Fruit fly (Drosophila melanogaster) whole organism, embryonic: Measurements from ENCODE around the gene CG9586.

Source experiments
- BEAF-32 ChIP-seq: fragments of 200-800 bp; sonication (Bioruptor generic); optimal IDR thresholded peaks from 3 replicates; lab custom pipeline; 2017; ENCODE audit warnings: missing biosample characterization, missing genetic modification characterization, mild to moderate bottlenecking, moderate library complexity, missing genetic modification reagents
- BtbVII ChIP-seq: fragments of 200-800 bp; sonication (Bioruptor generic); optimal IDR thresholded peaks from 3 replicates; lab custom pipeline; 2017; ENCODE audit warnings: missing biosample characterization, mild to moderate bottlenecking, missing genetic modification characterization
- Bteb2 ChIP-seq: fragments of 200-800 bp; sonication (Bioruptor generic); optimal IDR thresholded peaks from 2 replicates; lab custom pipeline; 2016; ENCODE audit warnings: missing biosample characterization, missing genetic modification characterization
- CG13296 ChIP-seq: fragments of 200-800 bp; sonication (Bioruptor generic); optimal IDR thresholded peaks from 3 replicates; lab custom pipeline; 2018; ENCODE audit warnings: missing biosample characterization, mild to moderate bottlenecking, missing genetic modification characterization
- CG14667 ChIP-seq: fragments of 200-800 bp; sonication (Bioruptor generic); IDR thresholded peaks from 2 replicates; pipeline ENCODE4 v1.3.6; 2022; ENCODE audit warnings: missing biosample characterization, missing genetic modification characterization
- CG15269 ChIP-seq: fragments of 200-800 bp; sonication (Bioruptor generic); optimal IDR thresholded peaks from 2 replicates; lab custom pipeline; 2018; ENCODE audit warnings: missing biosample characterization, mild to moderate bottlenecking, missing genetic modification characterization, moderate library complexity
- CG15479 ChIP-seq: fragments of 200-800 bp; sonication (Bioruptor generic); optimal IDR thresholded peaks from 3 replicates; lab custom pipeline; 2019; ENCODE audit warnings: missing biosample characterization, mild to moderate bottlenecking, missing genetic modification characterization, moderate library complexity
- CG15696 ChIP-seq: fragments of 200-800 bp; sonication (Bioruptor generic); optimal IDR thresholded peaks from 2 replicates; lab custom pipeline; 2019; ENCODE audit warnings: missing biosample characterization, mild to moderate bottlenecking, missing genetic modification characterization, moderate library complexity
- CG16813 ChIP-seq: fragments of 200-800 bp; sonication (Bioruptor generic); IDR thresholded peaks from 3 replicates; pipeline ENCODE4 v1.3.6; 2022; ENCODE audit warnings: missing biosample characterization, missing genetic modification characterization; ENCODE audit not compliant: partially characterized antibody
- CG17385 ChIP-seq: fragments of 200-800 bp; sonication (Bioruptor generic); optimal IDR thresholded peaks from 3 replicates; lab custom pipeline; 2018; ENCODE audit warnings: missing biosample characterization, mild to moderate bottlenecking, missing genetic modification characterization
- CG17912 ChIP-seq: fragments of 200-800 bp; sonication (Bioruptor generic); optimal IDR thresholded peaks from 2 replicates; lab custom pipeline; 2018; ENCODE audit warnings: missing biosample characterization, mild to moderate bottlenecking, missing genetic modification characterization
- CG18476 ChIP-seq: fragments of 200-800 bp; sonication (Bioruptor generic); optimal IDR thresholded peaks from 2 replicates; lab custom pipeline; 2016; ENCODE audit warnings: missing biosample characterization, mild to moderate bottlenecking, missing genetic modification characterization
- CG4730 ChIP-seq: fragments of 200-800 bp; sonication (Bioruptor generic); IDR thresholded peaks from 2 replicates; pipeline ENCODE4 v1.3.6; 2022; ENCODE audit warnings: missing biosample characterization, missing genetic modification characterization
- CG9215 ChIP-seq: fragments of 200-800 bp; sonication (Bioruptor generic); IDR thresholded peaks from 2 replicates; pipeline ENCODE4 v1.3.6; 2022; ENCODE audit warnings: missing biosample characterization, missing genetic modification characterization
- CG9609 ChIP-seq: fragments of 200-800 bp; sonication (Bioruptor generic); optimal IDR thresholded peaks from 3 replicates; lab custom pipeline; 2016; ENCODE audit warnings: missing biosample characterization, missing genetic modification characterization
- Doc2 ChIP-seq: fragments of 200-800 bp; sonication (Bioruptor generic); IDR thresholded peaks from 2 replicates; pipeline ENCODE4 v1.3.6; 2022; ENCODE audit warnings: missing biosample characterization, missing genetic modification characterization
- Doc3 ChIP-seq: fragments of 200-800 bp; sonication (Bioruptor generic); IDR thresholded peaks from 3 replicates; pipeline ENCODE4 v1.3.6; 2022; ENCODE audit warnings: missing biosample characterization, missing genetic modification characterization; ENCODE audit not compliant: partially characterized antibody
- Dp ChIP-seq: fragments of 200-800 bp; sonication (Bioruptor generic); optimal IDR thresholded peaks from 2 replicates; lab custom pipeline; 2018; ENCODE audit warnings: missing biosample characterization, mild to moderate bottlenecking, missing genetic modification characterization, moderate library complexity
- E2f2 ChIP-seq: fragments of 200-800 bp; sonication (Bioruptor generic); IDR thresholded peaks from 2 replicates; pipeline ENCODE4 v1.3.6; 2022; ENCODE audit warnings: missing biosample characterization, missing genetic modification characterization
- Eip74EF ChIP-seq, 2 experiments: fragments of 200-800 bp in 1 of 2; fragments of >200 bp in 1 of 2; sonication (Bioruptor generic) in 1 of 2; optimal IDR thresholded peaks; 2 replicates each; lab custom pipeline; 2017 to 2019; ENCODE audit warnings: missing biosample characterization in 2 of 2, missing genetic modification characterization in 2 of 2, mild to moderate bottlenecking in 1 of 2, moderate library complexity in 1 of 2
- HLH54F ChIP-seq: fragments of 200-800 bp; sonication (Bioruptor generic); optimal IDR thresholded peaks from 3 replicates; lab custom pipeline; 2016; ENCODE audit warnings: missing biosample characterization, missing genetic modification characterization
- Jarid2 ChIP-seq: fragments of 200-800 bp; sonication (Bioruptor generic); optimal IDR thresholded peaks from 3 replicates; lab custom pipeline; 2017; ENCODE audit warnings: mild to moderate bottlenecking, missing biosample characterization, missing genetic modification reagents, missing genetic modification characterization
- Lpt ChIP-seq: fragments of >200 bp; optimal IDR thresholded peaks from 2 replicates; lab custom pipeline; 2018; ENCODE audit warnings: missing biosample characterization, missing genetic modification characterization
- MBD-R2 ChIP-seq: fragments of 200-800 bp; sonication (Bioruptor generic); IDR thresholded peaks from 2 replicates; pipeline ENCODE4 v1.3.6; 2022; ENCODE audit warnings: missing biosample characterization, missing genetic modification characterization
- Mes4 ChIP-seq: fragments of 200-800 bp; sonication (Bioruptor generic); optimal IDR thresholded peaks from 2 replicates; lab custom pipeline; 2016; ENCODE audit warnings: missing biosample characterization, missing genetic modification characterization
- NK7.1 ChIP-seq: fragments of 200-800 bp; sonication (Bioruptor generic); optimal IDR thresholded peaks from 3 replicates; lab custom pipeline; 2016; ENCODE audit warnings: missing biosample characterization, missing genetic modification characterization
- Neu2 ChIP-seq: fragments of 200-800 bp; sonication (Bioruptor generic); optimal IDR thresholded peaks from 3 replicates; lab custom pipeline; 2016; ENCODE audit warnings: missing biosample characterization, missing genetic modification characterization, borderline replicate concordance
- Sox102F ChIP-seq: fragments of 200-800 bp; sonication (Bioruptor generic); optimal IDR thresholded peaks from 2 replicates; lab custom pipeline; 2018; ENCODE audit warnings: missing biosample characterization, mild to moderate bottlenecking, missing genetic modification characterization, moderate library complexity
- YL-1 ChIP-seq: fragments of 200-800 bp; sonication (Bioruptor generic); optimal IDR thresholded peaks from 3 replicates; lab custom pipeline; 2017; ENCODE audit warnings: missing biosample characterization, mild to moderate bottlenecking, missing genetic modification characterization
- ac ChIP-seq: fragments of 200-800 bp; sonication (Bioruptor generic); optimal IDR thresholded peaks from 3 replicates; lab custom pipeline; 2017; ENCODE audit warnings: missing biosample characterization, mild to moderate bottlenecking, missing genetic modification characterization
- al ChIP-seq: fragments of 200-800 bp; sonication (Bioruptor generic); IDR thresholded peaks from 2 replicates; pipeline ENCODE4 v1.3.6; 2022; ENCODE audit warnings: missing biosample characterization, missing genetic modification characterization
- bigmax ChIP-seq: fragments of 200-800 bp; sonication (Bioruptor generic); optimal IDR thresholded peaks from 2 replicates; lab custom pipeline; 2018; ENCODE audit warnings: missing biosample characterization, mild to moderate bottlenecking, missing genetic modification characterization
- caup ChIP-seq: fragments of 200-800 bp; sonication (Bioruptor generic); optimal IDR thresholded peaks from 3 replicates; lab custom pipeline; 2017; ENCODE audit warnings: missing biosample characterization, mild to moderate bottlenecking, missing genetic modification characterization, moderate library complexity; ENCODE audit not compliant: severe bottlenecking
- cwo ChIP-seq: fragments of 200-800 bp; sonication (Bioruptor generic); optimal IDR thresholded peaks from 3 replicates; lab custom pipeline; 2017; ENCODE audit warnings: missing biosample characterization, missing genetic modification characterization, mild to moderate bottlenecking, moderate library complexity, missing genetic modification reagents
- hkb ChIP-seq, 2 experiments: fragments of 200-800 bp in 1 of 2; fragments of >200 bp in 1 of 2; sonication (Bioruptor generic) in 1 of 2; IDR thresholded peaks in 1 of 2; optimal IDR thresholded peaks in 1 of 2; 2 replicates each; pipeline versions ENCODE4 v1.3.6 to Lab custom; 2017 to 2022; ENCODE audit warnings: missing biosample characterization in 1 of 2, missing genetic modification characterization in 1 of 2
- hth ChIP-seq: fragments of >200 bp; optimal IDR thresholded peaks from 2 replicates; lab custom pipeline; 2017; ENCODE audit warnings: inconsistent platforms
- insv ChIP-seq, 2 experiments: fragments of 200-800 bp; sonication (Bioruptor generic); optimal IDR thresholded peaks; 3 replicates each; lab custom pipeline; 2016 to 2018; ENCODE audit warnings: missing biosample characterization in 2 of 2, missing genetic modification characterization in 2 of 2
- inv ChIP-seq: fragments of 200-800 bp; sonication (Bioruptor generic); IDR thresholded peaks from 2 replicates; pipeline ENCODE4 v1.3.6; 2022; ENCODE audit warnings: missing biosample characterization, missing genetic modification characterization; ENCODE audit not compliant: partially characterized antibody
- ken ChIP-seq: fragments of 200-800 bp; sonication (Bioruptor generic); IDR thresholded peaks from 3 replicates; pipeline ENCODE4 v1.3.6; 2022; ENCODE audit warnings: missing biosample characterization, missing genetic modification characterization
- knrl ChIP-seq: fragments of 200-800 bp; sonication (Bioruptor generic); IDR thresholded peaks from 3 replicates; pipeline ENCODE4 v1.3.6; 2022; ENCODE audit warnings: missing biosample characterization, missing genetic modification characterization; ENCODE audit not compliant: partially characterized antibody
- lilli ChIP-seq: fragments of 200-800 bp; sonication (Bioruptor generic); optimal IDR thresholded peaks from 3 replicates; lab custom pipeline; 2016; ENCODE audit warnings: missing biosample characterization, missing genetic modification characterization
- maf-S ChIP-seq: fragments of 200-800 bp; sonication (Bioruptor generic); optimal IDR thresholded peaks from 2 replicates; lab custom pipeline; 2016; ENCODE audit warnings: missing biosample characterization, missing genetic modification characterization
- nom ChIP-seq: fragments of 200-800 bp; sonication (Bioruptor generic); optimal IDR thresholded peaks from 2 replicates; lab custom pipeline; 2017; ENCODE audit warnings: missing biosample characterization, missing genetic modification characterization, mild to moderate bottlenecking, moderate library complexity, missing genetic modification reagents
- pfk ChIP-seq: fragments of 200-800 bp; sonication (Bioruptor generic); optimal IDR thresholded peaks from 2 replicates; lab custom pipeline; 2018; ENCODE audit warnings: missing biosample characterization, mild to moderate bottlenecking, missing genetic modification characterization, moderate library complexity
- repo ChIP-seq: fragments of 200-800 bp; sonication (Bioruptor generic); optimal IDR thresholded peaks from 2 replicates; lab custom pipeline; 2016; ENCODE audit warnings: missing biosample characterization, missing genetic modification characterization
- ro ChIP-seq: fragments of 200-800 bp; sonication (Bioruptor generic); IDR thresholded peaks from 2 replicates; pipeline ENCODE4 v1.3.6; 2022; ENCODE audit warnings: missing biosample characterization, missing genetic modification characterization
- stwl ChIP-seq: fragments of 200-800 bp; sonication (Bioruptor generic); optimal IDR thresholded peaks from 3 replicates; lab custom pipeline; 2018; ENCODE audit warnings: missing biosample characterization, mild to moderate bottlenecking, missing genetic modification characterization, moderate library complexity
- tin ChIP-seq: fragments of 200-800 bp; sonication (Bioruptor generic); optimal IDR thresholded peaks from 3 replicates; lab custom pipeline; 2016; ENCODE audit warnings: missing biosample characterization, missing genetic modification characterization
- trh ChIP-seq: fragments of 200-800 bp; sonication (Bioruptor generic); optimal IDR thresholded peaks from 2 replicates; lab custom pipeline; 2016; ENCODE audit warnings: missing biosample characterization, missing genetic modification characterization
- z ChIP-seq: fragments of 200-800 bp; sonication (Bioruptor generic); IDR thresholded peaks from 3 replicates; pipeline ENCODE4 v1.3.6; 2022; ENCODE audit warnings: missing biosample characterization, missing genetic modification characterization

CG9586 gene

DNA sequence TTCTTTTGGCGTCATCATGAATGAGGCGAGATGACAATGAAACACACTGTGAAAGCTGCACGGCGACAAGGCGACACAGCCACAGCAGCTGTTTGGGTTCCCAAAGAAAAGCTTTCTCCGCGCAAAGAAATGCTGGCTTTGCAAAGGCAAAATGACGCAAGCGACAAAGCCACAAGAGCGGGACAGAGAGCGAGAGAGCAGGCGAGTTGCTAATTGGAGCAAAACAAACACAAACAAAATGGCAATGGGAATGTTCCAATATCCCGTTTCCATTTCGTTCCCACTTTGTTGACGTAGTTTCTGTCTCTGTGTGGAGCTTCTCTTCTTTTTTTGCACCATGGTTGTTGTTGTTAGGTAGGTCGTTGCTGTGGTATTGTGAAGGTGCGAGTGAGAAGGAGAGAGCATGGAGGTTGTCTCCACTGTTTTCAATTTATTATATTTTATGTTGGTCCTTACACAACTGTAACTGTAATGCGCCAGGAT, 38.9 kb upstream of the CG9586 start (continued):
- TF ChIP-seq CG13296 (GFP tag; lab: Kevin White, UChicago): peak; percentile 15
- TF ChIP-seq hth (lab: Kevin White, UChicago): no peak
- peak; percentile 17 for TF ChIP-seq stwl (tag; lab: Kevin White, UChicago)
- TF ChIP-seq Doc2: no peak
- no peak for TF ChIP-seq repo
- no peak; the same call in 1 of the 2 replicates for TF ChIP-seq E2f2
- no peak for TF ChIP-seq CG15696 (tag; lab: Kevin White, UChicago)
- TF ChIP-seq cwo (GFP tag; lab: Kevin White, UChicago): no peak
- no peak for TF ChIP-seq Lpt (GFP tag; lab: Kevin White, UChicago)
- no peak for TF ChIP-seq hkb (optimal IDR thresholded peaks at IDR 0.05; lab: Kevin White, UChicago)
- peak; percentile 32; the same call in 1 of the 2 replicates for TF ChIP-seq hkb (GFP tag; IDR thresholded peaks at IDR 0.05; lab: Robert Waterston, UW)
- TF ChIP-seq CG17385 (GFP tag; lab: Kevin White, UChicago): peak; percentile 64
- no peak for TF ChIP-seq CG4730
- TF ChIP-seq insv (GFP tag; optimal IDR thresholded peaks at IDR 0.05; lab: Kevin White, UChicago): peak in 1 of 2 experiments; percentile 16
- no peak for TF ChIP-seq ro (GFP tag; lab: Robert Waterston, UW)
- TF ChIP-seq bigmax (GFP tag; lab: Kevin White, UChicago): no peak
- TF ChIP-seq BtbVII (GFP tag; lab: Kevin White, UChicago): peak; percentile 47
- no peak for TF ChIP-seq Dp
- no peak; the same call in 1 of the 2 replicates for TF ChIP-seq MBD-R2 (GFP tag; lab: Robert Waterston, UW)
- no peak for TF ChIP-seq Sox102F (GFP tag; lab: Kevin White, UChicago)
- no peak for TF ChIP-seq CG14667 (GFP tag; lab: Robert Waterston, UW)
- no peak for TF ChIP-seq Doc3
- TF ChIP-seq lilli (GFP tag; lab: Kevin White, UChicago): no peak
- no peak for TF ChIP-seq inv
- TF ChIP-seq Mes4 (GFP tag; lab: Kevin White, UChicago): no peak
- no peak for TF ChIP-seq CG18476
- TF ChIP-seq maf-S (GFP tag; lab: Kevin White, UChicago): no peak
- no peak for TF ChIP-seq CG15269 (tag; lab: Kevin White, UChicago)
- no peak for TF ChIP-seq ken (GFP tag; lab: Robert Waterston, UW)
- no peak for TF ChIP-seq tin (GFP tag; lab: Kevin White, UChicago)
- TF ChIP-seq HLH54F (GFP tag; lab: Kevin White, UChicago): no peak
- TF ChIP-seq al (GFP tag; lab: Robert Waterston, UW): no peak
- TF ChIP-seq CG9609 (GFP tag; lab: Kevin White, UChicago): no peak
- TF ChIP-seq z (GFP tag; lab: Robert Waterston, UW): no peak
- no peak for TF ChIP-seq NK7.1
- TF ChIP-seq Eip74EF (GFP tag; optimal IDR thresholded peaks at IDR 0.05; lab: Kevin White, UChicago): no peak
- no peak for TF ChIP-seq CG16813 (GFP tag; lab: Robert Waterston, UW)
- TF ChIP-seq Bteb2 (GFP tag; lab: Kevin White, UChicago): no peak
- TF ChIP-seq Jarid2: peak; percentile 49
- TF ChIP-seq ac (GFP tag; lab: Kevin White, UChicago): no peak
- no peak for TF ChIP-seq CG17912
- TF ChIP-seq pfk (GFP tag; lab: Kevin White, UChicago): peak; percentile 99
- no peak for TF ChIP-seq YL-1 (GFP tag; lab: Kevin White, UChicago)
- TF ChIP-seq knrl (GFP tag; lab: Robert Waterston, UW): no peak
- TF ChIP-seq Neu2: no peak
- peak; percentile 83 for TF ChIP-seq nom (GFP tag; lab: Kevin White, UChicago)
- TF ChIP-seq CG15479 (GFP tag; lab: Kevin White, UChicago): no peak
- TF ChIP-seq trh (GFP tag; lab: Kevin White, UChicago): no peak
- no peak for TF ChIP-seq BEAF-32
- no peak for TF ChIP-seq CG9215 (GFP tag; lab: Robert Waterston, UW)
- no peak for TF ChIP-seq caup (GFP tag; lab: Kevin White, UChicago)
